Fruit fly (Drosophila melanogaster): ENCODE data around the gene CG9512.

The CG9512 gene

DNA sequence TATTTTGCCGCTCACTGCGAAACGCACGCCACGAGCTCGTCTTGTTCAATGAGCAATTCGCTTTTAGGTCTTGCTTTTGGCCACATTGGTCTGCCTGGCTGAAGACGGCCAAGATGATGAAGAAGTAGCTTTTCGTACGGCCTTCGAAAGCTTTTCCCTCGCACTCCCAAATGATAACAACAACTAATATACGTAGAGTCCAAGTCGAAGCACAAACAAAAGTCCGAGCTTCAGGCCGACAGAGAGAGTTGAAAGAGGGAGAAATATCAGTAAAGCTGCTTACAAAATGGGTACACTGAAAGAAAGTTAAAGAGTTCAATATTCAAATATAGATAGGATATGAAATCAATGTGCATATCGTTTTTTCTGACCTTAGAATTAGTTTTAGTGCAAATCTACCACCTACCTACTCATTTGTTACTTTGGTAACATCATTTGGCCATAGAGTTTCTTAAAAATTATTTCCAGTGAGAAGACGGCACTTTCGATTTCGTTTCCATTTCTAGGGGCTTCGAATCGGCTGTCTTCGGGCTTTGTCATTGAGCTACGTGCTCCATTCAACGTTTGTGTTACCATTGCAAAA, 22.7 kb downstream of the CG9512 start, which contains the start of the genes CG45064 and CG45065 (continued):
- TF ChIP-seq tll (GFP tag; optimal IDR thresholded peaks at IDR 0.05) (no peak), cad (GFP tag; optimal IDR thresholded peaks at IDR 0.05) (no peak), Drgx (GFP tag; IDR thresholded peaks at IDR 0.05) (peak; percentile 88), mld (GFP tag; IDR thresholded peaks at IDR 0.05; ENCODE audit: partially characterized antibody) (no peak), knrl (GFP tag; IDR thresholded peaks at IDR 0.05; ENCODE audit: partially characterized antibody) (no peak), nerfin-1 (tag; optimal IDR thresholded peaks at IDR 0.05) (peak; percentile 84), CG10366 (GFP tag; IDR thresholded peaks at IDR 0.05) (peak; percentile 83), CG9215 (GFP tag; IDR thresholded peaks at IDR 0.05) (no peak), sr (GFP tag; IDR thresholded peaks at IDR 0.05) (peak; percentile 74; the same call in 1 of the 3 replicates), ham (GFP tag; IDR thresholded peaks at IDR 0.05) (no peak), CG11695 (GFP tag; IDR thresholded peaks at IDR 0.05) (peak; percentile 69; the same call in 2 of the 3 replicates), cg (GFP tag; optimal IDR thresholded peaks at IDR 0.05) (no peak), CG6854 (GFP tag; optimal IDR thresholded peaks at IDR 0.05) (peak; percentile 73), CG3726 (GFP tag; IDR thresholded peaks at IDR 0.05) (peak; percentile 59; the same call in 2 of the 3 replicates), CG18764 (GFP tag; optimal IDR thresholded peaks at IDR 0.05) (peak; percentile 56), ftz-f1 (GFP tag; optimal IDR thresholded peaks at IDR 0.05) (no peak), fd64A (GFP tag; optimal IDR thresholded peaks at IDR 0.05) (peak; percentile 75), CG1647 (GFP tag; optimal IDR thresholded peaks at IDR 0.05) (peak; percentile 66), CG4360 (GFP tag; IDR thresholded peaks at IDR 0.05) (peak; percentile 48; the same call in 1 of the 2 replicates), az2 (GFP tag; optimal IDR thresholded peaks at IDR 0.05) (peak; percentile 81), insv (GFP tag; optimal IDR thresholded peaks at IDR 0.05) (no peak), ssp (GFP tag; IDR thresholded peaks at IDR 0.05) (peak; percentile 73), D19A (tag; optimal IDR thresholded peaks at IDR 0.05) (peak; percentile 81), Fer1 (GFP tag; optimal IDR thresholded peaks at IDR 0.05) (peak; percentile 75), Ptx1 (GFP tag; IDR thresholded peaks at IDR 0.05) (peak; percentile 88), CG7786 (GFP tag; optimal IDR thresholded peaks at IDR 0.05) (peak; percentile 67), Med (GFP tag) (peak; percentile 97), unpg (GFP tag; optimal IDR thresholded peaks at IDR 0.05) (peak; percentile 89), Antp (GFP tag; optimal IDR thresholded peaks at IDR 0.05) (peak; percentile 76), CG12071 (GFP tag; optimal IDR thresholded peaks at IDR 0.05) (peak; percentile 83), CG7928 (GFP tag; optimal IDR thresholded peaks at IDR 0.05) (peak; percentile 31), CG11093 (GFP tag; IDR thresholded peaks at IDR 0.05) (peak; percentile 76), E2f2 (GFP tag; IDR thresholded peaks at IDR 0.05) (peak; percentile 45; the same call in 1 of the 2 replicates), slou (GFP tag; optimal IDR thresholded peaks at IDR 0.05) (peak; percentile 11), C15 (GFP tag; IDR thresholded peaks at IDR 0.05) (no peak), Taf1 (GFP tag; IDR thresholded peaks at IDR 0.05) (no peak), CG10543 (GFP tag; optimal IDR thresholded peaks at IDR 0.05) (peak; percentile 24), ind (GFP tag; optimal IDR thresholded peaks at IDR 0.05) (peak; percentile 81), CG8478 (optimal IDR thresholded peaks at IDR 0.05) (no peak), CrebB (tag; optimal IDR thresholded peaks at IDR 0.05) (peak; percentile 53), vfl (GFP tag; optimal IDR thresholded peaks at IDR 0.05) (peak; percentile 62), CG1529 (GFP tag; optimal IDR thresholded peaks at IDR 0.05) (peak; percentile 84), CG11456 (GFP tag; IDR thresholded peaks at IDR 0.05) (no peak), gsb-n (tag; optimal IDR thresholded peaks at IDR 0.05) (peak; percentile 83), CG6175 (GFP tag; IDR thresholded peaks at IDR 0.05) (no peak), ro (GFP tag; IDR thresholded peaks at IDR 0.05) (peak; percentile 67), kay (GFP tag; optimal IDR thresholded peaks at IDR 0.05) (peak; percentile 59), CG17361 (GFP tag; IDR thresholded peaks at IDR 0.05) (peak; percentile 88), amos (GFP tag; IDR thresholded peaks at IDR 0.05; ENCODE audit: partially characterized antibody) (no peak), D (optimal IDR thresholded peaks at IDR 0.05) (no peak), D (GFP tag; optimal IDR thresholded peaks at IDR 0.05) (peak; percentile 83), nerfin-2 (GFP tag; IDR thresholded peaks at IDR 0.05; ENCODE audit: partially characterized antibody) (no peak)
